Worm (Caenorhabditis elegans) whole organism, young adult: ENCODE measurements around the gene F01G4.4.

ENCODE experiments used
- C06A6.2 ChIP-seq: fragments of 200-800 bp; sonication (Bioruptor generic); conservative IDR thresholded peaks from 2 replicates; pipeline ENCODE4 v1.3.6; 2022; ENCODE audit warnings: missing genetic modification characterization, missing compliant biosample characterization
- C17E4.6 ChIP-seq: fragments of 200-800 bp; sonication (Bioruptor generic); IDR thresholded peaks from 2 replicates; pipeline ENCODE4 v1.3.6; 2022; ENCODE audit warnings: missing genetic modification reagents, missing genetic modification characterization, missing compliant biosample characterization
- F22D6.2 ChIP-seq: sonication (generic microtip); optimal IDR thresholded peaks from 2 replicates; lab custom pipeline; 2016; ENCODE audit warnings: mild to moderate bottlenecking, missing genetic modification characterization, missing compliant biosample characterization
- F23B12.7 ChIP-seq: sonication (generic microtip); optimal IDR thresholded peaks from 2 replicates; lab custom pipeline; 2017; ENCODE audit warnings: missing genetic modification characterization, mild to moderate bottlenecking, missing compliant biosample characterization, antibody characterized with exemption, moderate library complexity; ENCODE audit not compliant: insufficient read depth
- F33H1.4 ChIP-seq: fragments of 200-800 bp; sonication (Bioruptor generic); IDR thresholded peaks from 2 replicates; pipeline ENCODE4 v1.3.6; 2022; ENCODE audit warnings: missing genetic modification reagents, missing genetic modification characterization, missing compliant biosample characterization
- K12H6.12 ChIP-seq: fragments of 200-800 bp; sonication (Bioruptor generic); optimal IDR thresholded peaks from 2 replicates; lab custom pipeline; 2018; ENCODE audit warnings: mild to moderate bottlenecking, missing genetic modification characterization, missing compliant biosample characterization
- T26A5.8 ChIP-seq: sonication (generic microtip); optimal IDR thresholded peaks from 2 replicates; lab custom pipeline; 2016; ENCODE audit warnings: missing genetic modification characterization, missing compliant biosample characterization
- Y53G8AR.9 ChIP-seq: fragments of 200-800 bp; sonication (Bioruptor generic); conservative IDR thresholded peaks from 2 replicates; pipeline ENCODE4 v1.3.6; 2022; ENCODE audit warnings: missing genetic modification reagents, missing genetic modification characterization, missing compliant biosample characterization
- Y67H2A.10 ChIP-seq: fragments of 200-800 bp; sonication (Bioruptor generic); conservative IDR thresholded peaks from 2 replicates; pipeline ENCODE4 v1.3.6; 2022; ENCODE audit warnings: missing genetic modification reagents, missing genetic modification characterization, missing compliant biosample characterization
- akir-1 ChIP-seq: fragments of 200-800 bp; sonication (Bioruptor generic); optimal IDR thresholded peaks from 2 replicates; lab custom pipeline; 2018; ENCODE audit warnings: mild to moderate bottlenecking, missing genetic modification characterization, moderate library complexity, missing compliant biosample characterization
- ama-1 ChIP-seq, 3 experiments: fragments of 150-350 bp in 1 of 3; sonication (generic microtip) in 2 of 3; optimal IDR thresholded peaks; 2 replicates each; lab custom pipeline; 2014 to 2018; ENCODE audit warnings: missing biosample characterization in 2 of 3, missing genetic modification characterization in 2 of 3, missing genetic modification reagents in 2 of 3
- aptf-2 ChIP-seq: fragments of 200-800 bp; sonication (Bioruptor generic); conservative IDR thresholded peaks from 2 replicates; pipeline ENCODE4 v1.3.6; 2022; ENCODE audit warnings: missing genetic modification reagents, missing genetic modification characterization, missing compliant biosample characterization
- atf-7 ChIP-seq: sonication (generic microtip); optimal IDR thresholded peaks from 2 replicates; lab custom pipeline; 2017; ENCODE audit warnings: mild to moderate bottlenecking, missing genetic modification characterization, missing compliant biosample characterization
- bed-2 ChIP-seq: fragments of 200-800 bp; sonication (Bioruptor generic); IDR thresholded peaks from 2 replicates; pipeline ENCODE4 v1.3.6; 2022; ENCODE audit warnings: missing genetic modification reagents, missing genetic modification characterization, missing compliant biosample characterization
- ceh-27 ChIP-seq: fragments of 200-800 bp; sonication (Bioruptor generic); optimal IDR thresholded peaks from 2 replicates; lab custom pipeline; 2018; ENCODE audit warnings: mild to moderate bottlenecking, missing genetic modification characterization, moderate library complexity, missing compliant biosample characterization
- chd-7 ChIP-seq: sonication (generic microtip); optimal IDR thresholded peaks from 2 replicates; lab custom pipeline; 2016; ENCODE audit warnings: mild to moderate bottlenecking, missing genetic modification characterization, moderate library complexity, missing compliant biosample characterization
- dpff-1 ChIP-seq: sonication (generic microtip); optimal IDR thresholded peaks from 2 replicates; lab custom pipeline; 2017; ENCODE audit warnings: mild to moderate bottlenecking, missing genetic modification characterization, missing compliant biosample characterization
- dpl-1 ChIP-seq: fragments of 150-350 bp; optimal IDR thresholded peaks from 2 replicates; lab custom pipeline; 2014; ENCODE audit warnings: missing biosample characterization, missing genetic modification reagents, missing genetic modification characterization
- egl-44 ChIP-seq: fragments of 200-800 bp; sonication (Bioruptor generic); IDR thresholded peaks from 2 replicates; pipeline ENCODE4 v1.3.6; 2022; ENCODE audit warnings: missing genetic modification reagents, missing genetic modification characterization, missing compliant biosample characterization
- egrh-3 ChIP-seq: fragments of 200-800 bp; sonication (Bioruptor generic); IDR thresholded peaks from 2 replicates; pipeline ENCODE4 v1.3.6; 2022; ENCODE audit warnings: missing genetic modification reagents, missing genetic modification characterization, missing compliant biosample characterization
- ekl-4 ChIP-seq: fragments of 200-800 bp; sonication (Bioruptor generic); IDR thresholded peaks from 2 replicates; pipeline ENCODE4 v1.3.6; 2022; ENCODE audit warnings: missing genetic modification reagents, missing genetic modification characterization, missing compliant biosample characterization
- ets-4 ChIP-seq: fragments of 200-800 bp; sonication (Bioruptor generic); optimal IDR thresholded peaks from 2 replicates; lab custom pipeline; 2018; ENCODE audit warnings: mild to moderate bottlenecking, missing genetic modification characterization, missing compliant biosample characterization
- gei-17 ChIP-seq: fragments of 200-800 bp; sonication (Bioruptor generic); optimal IDR thresholded peaks from 2 replicates; lab custom pipeline; 2018; ENCODE audit warnings: mild to moderate bottlenecking, missing genetic modification characterization, missing compliant biosample characterization
- hlh-26 ChIP-seq: fragments of 200-800 bp; sonication (Bioruptor generic); conservative IDR thresholded peaks from 2 replicates; pipeline ENCODE4 v1.3.6; 2022; ENCODE audit warnings: missing genetic modification reagents, missing genetic modification characterization, missing compliant biosample characterization
- hrde-1 ChIP-seq: sonication (generic microtip); optimal IDR thresholded peaks from 2 replicates; lab custom pipeline; 2016; ENCODE audit warnings: missing genetic modification characterization, mild to moderate bottlenecking, missing compliant biosample characterization, moderate library complexity, missing genotype, missing genetic modification reagents, borderline replicate concordance
- hsf-1 ChIP-seq: fragments of 200-800 bp; sonication (Bioruptor generic); IDR thresholded peaks from 2 replicates; pipeline ENCODE4 v1.3.6; 2022; ENCODE audit warnings: missing genetic modification reagents, missing genetic modification characterization, missing compliant biosample characterization
- let-526 ChIP-seq: fragments of 200-800 bp; sonication (Bioruptor generic); IDR thresholded peaks from 2 replicates; pipeline ENCODE4 v1.3.6; 2022; ENCODE audit warnings: missing genetic modification reagents, missing genetic modification characterization, missing compliant biosample characterization
- lin-26 ChIP-seq: fragments of 200-800 bp; sonication (Bioruptor generic); IDR thresholded peaks from 2 replicates; pipeline ENCODE4 v1.3.6; 2022; ENCODE audit warnings: missing genetic modification reagents, missing genetic modification characterization, missing compliant biosample characterization
- lin-54 ChIP-seq: fragments of 200-800 bp; sonication (Bioruptor generic); optimal IDR thresholded peaks from 2 replicates; lab custom pipeline; 2018; ENCODE audit warnings: mild to moderate bottlenecking, missing genetic modification characterization, missing compliant biosample characterization
- lsy-27 ChIP-seq: sonication (generic microtip); optimal IDR thresholded peaks from 2 replicates; lab custom pipeline; 2017; ENCODE audit warnings: missing genetic modification characterization, mild to moderate bottlenecking, missing compliant biosample characterization, antibody characterized with exemption, missing genotype, borderline replicate concordance; ENCODE audit not compliant: insufficient read depth
- madf-3 ChIP-seq: fragments of 200-800 bp; sonication (Bioruptor generic); IDR thresholded peaks from 2 replicates; pipeline ENCODE4 v1.3.6; 2022; ENCODE audit warnings: missing genetic modification reagents, missing genetic modification characterization, missing compliant biosample characterization
- madf-8 ChIP-seq: fragments of 200-800 bp; sonication (Bioruptor generic); conservative IDR thresholded peaks from 2 replicates; pipeline ENCODE4 v1.3.6; 2022; ENCODE audit warnings: missing genetic modification reagents, missing genetic modification characterization, missing compliant biosample characterization
- mes-4 ChIP-seq: sonication (generic microtip); optimal IDR thresholded peaks from 2 replicates; lab custom pipeline; 2016; ENCODE audit warnings: missing genotype, missing genetic modification characterization, missing compliant biosample characterization
- mxl-1 ChIP-seq: sonication (generic microtip); optimal IDR thresholded peaks from 2 replicates; lab custom pipeline; 2016; ENCODE audit warnings: missing genetic modification characterization, missing compliant biosample characterization
- pha-4 ChIP-seq: fragments of 150-350 bp; sonication (generic microtip); optimal IDR thresholded peaks from 2 replicates; lab custom pipeline; 2014; ENCODE audit warnings: missing biosample characterization, missing genetic modification reagents, missing genetic modification characterization
- sea-2 ChIP-seq: fragments of 200-800 bp; sonication (Bioruptor generic); IDR thresholded peaks from 2 replicates; pipeline ENCODE4 v1.3.6; 2022; ENCODE audit warnings: missing genetic modification characterization, missing compliant biosample characterization
- snpc-1.3 ChIP-seq: sonication (generic microtip); optimal IDR thresholded peaks from 2 replicates; lab custom pipeline; 2017; ENCODE audit warnings: missing genetic modification characterization, mild to moderate bottlenecking, missing compliant biosample characterization, antibody characterized with exemption, moderate library complexity, missing genotype, missing genetic modification reagents; ENCODE audit not compliant: insufficient read depth
- snpc-3.4 ChIP-seq: sonication (generic microtip); optimal IDR thresholded peaks from 2 replicates; lab custom pipeline; 2017; ENCODE audit warnings: missing genetic modification characterization, mild to moderate bottlenecking, missing compliant biosample characterization, antibody characterized with exemption, moderate library complexity, missing genotype, missing genetic modification reagents
- snpc-4 ChIP-seq, 5 experiments: fragments of 150-350 bp in 1 of 5; sonication (generic microtip) in 4 of 5; optimal IDR thresholded peaks; 2 replicates each; lab custom pipeline; 2014 to 2018; ENCODE audit warnings: missing genetic modification characterization in 5 of 5, missing biosample characterization in 3 of 5, antibody characterized with exemption in 2 of 5, mild to moderate bottlenecking in 2 of 5, missing compliant biosample characterization in 2 of 5, missing genotype in 2 of 5, moderate library complexity in 2 of 5, missing genetic modification reagents in 1 of 5
- tbp1 ChIP-seq: fragments of 200-800 bp; sonication (Bioruptor generic); optimal IDR thresholded peaks from 2 replicates; lab custom pipeline; 2018; ENCODE audit warnings: mild to moderate bottlenecking, missing genetic modification characterization, missing compliant biosample characterization
- tlf-1 ChIP-seq: fragments of 200-800 bp; sonication (Bioruptor generic); optimal IDR thresholded peaks from 2 replicates; lab custom pipeline; 2018; ENCODE audit warnings: mild to moderate bottlenecking, missing genetic modification characterization, missing compliant biosample characterization
- zfh-2 ChIP-seq: fragments of 200-800 bp; sonication (Bioruptor generic); conservative IDR thresholded peaks from 2 replicates; pipeline ENCODE4 v1.3.6; 2022; ENCODE audit warnings: missing genetic modification reagents, missing genetic modification characterization, missing compliant biosample characterization
- zim-3 ChIP-seq: sonication (generic microtip); optimal IDR thresholded peaks from 2 replicates; lab custom pipeline; 2017; ENCODE audit warnings: mild to moderate bottlenecking, missing genetic modification characterization, moderate library complexity, missing compliant biosample characterization
- ztf-18 ChIP-seq: sonication (generic microtip); optimal IDR thresholded peaks from 2 replicates; lab custom pipeline; 2016; ENCODE audit warnings: missing genotype, mild to moderate bottlenecking, missing genetic modification characterization, missing compliant biosample characterization
- ztf-22 ChIP-seq: fragments of 200-800 bp; sonication (Bioruptor generic); optimal IDR thresholded peaks from 2 replicates; lab custom pipeline; 2018; ENCODE audit warnings: mild to moderate bottlenecking, missing genetic modification characterization, moderate library complexity, missing compliant biosample characterization

F01G4.4 gene

DNA sequence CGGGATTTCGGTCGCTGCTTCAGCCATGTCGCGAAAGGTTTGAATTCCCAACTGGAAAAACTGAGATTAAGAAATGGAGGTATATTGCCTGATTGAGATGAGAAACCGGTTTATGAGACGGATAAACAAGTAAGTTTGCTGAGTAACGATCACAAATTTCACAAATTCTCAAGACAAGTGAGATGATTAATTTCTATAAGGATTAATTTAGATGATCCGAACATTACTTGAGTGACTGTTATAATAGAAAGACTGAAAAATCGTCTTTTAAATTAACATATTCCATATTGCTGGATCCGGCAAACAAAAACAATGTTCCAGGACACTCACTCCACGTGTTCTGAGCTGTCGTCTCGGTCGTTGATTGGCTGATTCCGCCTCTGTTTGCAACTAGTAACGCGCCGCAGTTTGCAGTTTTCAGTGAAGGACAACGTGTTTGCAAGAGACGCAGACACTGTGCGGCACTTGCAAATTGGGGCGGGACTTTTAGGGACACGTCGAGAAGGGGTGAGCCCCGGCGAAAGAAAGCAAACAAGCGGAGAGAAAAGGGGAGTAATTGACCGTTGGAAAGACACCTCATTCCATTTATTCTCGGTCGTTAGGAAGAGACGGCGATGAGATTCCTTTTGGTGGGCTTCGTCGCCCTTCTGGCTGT is 24.2 kb upstream of the F01G4.4 start, which contains the start of the genes imp-2 and enpl-1 (continued):
- TF ChIP-seq dpff-1 (no peak), Y67H2A.10 (GFP tag; lab: Robert Waterston, UW) (0 out of 2 replicates have a peak, but pooled peaks have one; percentile 48), zfh-2 (peak; percentile 97), hsf-1 (GFP tag; lab: Robert Waterston, UW) (no peak), ets-4 (GFP tag; lab: Kevin White, UChicago) (peak; percentile 80), mes-4 (tag; lab: Kevin White, UChicago) (no peak), C17E4.6 (GFP tag; lab: Robert Waterston, UW) (no peak), ekl-4 (GFP tag; lab: Robert Waterston, UW) (peak; percentile 91), F23B12.7 (tag; lab: Kevin White, UChicago) (peak; percentile 21), C06A6.2 (peak; percentile 80), egrh-3 (GFP tag; lab: Robert Waterston, UW) (peak; percentile 69), madf-3 (GFP tag; lab: Robert Waterston, UW) (peak; percentile 72; the same call in 1 of the 2 replicates), lsy-27 (tag; lab: Kevin White, UChicago) (no peak), bed-2 (no peak), ceh-27 (GFP tag; lab: Kevin White, UChicago) (peak; percentile 88), let-526 (GFP tag; lab: Robert Waterston, UW) (peak; percentile 40; the same call in 1 of the 2 replicates), ztf-22 (GFP tag; lab: Kevin White, UChicago) (peak; percentile 48), tlf-1 (GFP tag; lab: Kevin White, UChicago) (peak; percentile 86), F33H1.4 (peak; percentile 63), snpc-3.4 (no peak), atf-7 (tag; lab: Kevin White, UChicago) (peak; percentile 63), gei-17 (GFP tag; lab: Kevin White, UChicago) (peak; percentile 46), aptf-2 (no peak), zim-3 (tag; lab: Kevin White, UChicago) (no peak), F22D6.2 (tag; lab: Kevin White, UChicago) (peak; percentile 51), snpc-1.3 (peak; percentile 3), K12H6.12 (tag; lab: Kevin White, UChicago) (peak; percentile 86), sea-2 (no peak), ama-1 (optimal IDR thresholded peaks at IDR 0.05; lab: Kevin White, UChicago) (no peak), ama-1 (GFP tag; optimal IDR thresholded peaks at IDR 0.05; lab: Kevin White, UChicago) (peak in 1 of 2 experiments; percentile 41), T26A5.8 (tag; lab: Kevin White, UChicago) (no peak), lin-26 (GFP tag; lab: Robert Waterston, UW) (peak; percentile 66; the same call in 1 of the 2 replicates), lin-54 (peak; percentile 82), akir-1 (GFP tag; lab: Kevin White, UChicago) (peak; percentile 37), egl-44 (GFP tag; lab: Robert Waterston, UW) (peak; percentile 55; the same call in 1 of the 2 replicates), ztf-18 (tag; lab: Kevin White, UChicago) (peak; percentile 76), hrde-1 (no peak), tbp1 (GFP tag; lab: Kevin White, UChicago) (peak; percentile 65), Y53G8AR.9 (GFP tag; lab: Robert Waterston, UW) (no peak), hlh-26 (GFP tag; lab: Robert Waterston, UW) (no peak), pha-4 (tag; lab: Kevin White, UChicago) (no peak), dpl-1 (GFP tag; lab: Kevin White, UChicago) (peak; percentile 48), snpc-4 (GFP tag; optimal IDR thresholded peaks at IDR 0.05; lab: Kevin White, UChicago) (no peak), snpc-4 (tag; optimal IDR thresholded peaks at IDR 0.05; lab: Kevin White, UChicago) (peak in 3 of 4 experiments; percentile 68 to 78 (median 71)), madf-8 (GFP tag; lab: Robert Waterston, UW) (no peak; the same call in 1 of the 2 replicates), chd-7 (tag; lab: Kevin White, UChicago) (peak; percentile 79), mxl-1 (tag; lab: Kevin White, UChicago) (no peak)
